Worm (Caenorhabditis elegans) whole organism, L4 larva: ENCODE results near the gene cnt-2.

Experiments
- ama-1 ChIP-seq: fragments of 150-350 bp; optimal IDR thresholded peaks from 2 replicates; lab custom pipeline; 2014; ENCODE audit warnings: inconsistent platforms, mixed read lengths
- ceh-44 ChIP-seq: fragments of 200-800 bp; sonication (Bioruptor generic); IDR thresholded peaks from 2 replicates; pipeline ENCODE4 v1.3.6; 2022; ENCODE audit warnings: missing genetic modification reagents, missing genetic modification characterization, missing compliant biosample characterization
- egl-27 ChIP-seq: sonication (generic microtip); optimal IDR thresholded peaks from 3 replicates; lab custom pipeline; 2017; ENCODE audit warnings: missing biosample characterization, missing genetic modification reagents, missing genetic modification characterization
- lsy-2 ChIP-seq, 2 experiments: fragments of 150-350 bp in 1 of 2; sonication (generic microtip) in 1 of 2; optimal IDR thresholded peaks; 2 replicates each; lab custom pipeline; 2014 to 2017; ENCODE audit warnings: missing biosample characterization in 2 of 2, missing genetic modification characterization in 2 of 2

DNA sequence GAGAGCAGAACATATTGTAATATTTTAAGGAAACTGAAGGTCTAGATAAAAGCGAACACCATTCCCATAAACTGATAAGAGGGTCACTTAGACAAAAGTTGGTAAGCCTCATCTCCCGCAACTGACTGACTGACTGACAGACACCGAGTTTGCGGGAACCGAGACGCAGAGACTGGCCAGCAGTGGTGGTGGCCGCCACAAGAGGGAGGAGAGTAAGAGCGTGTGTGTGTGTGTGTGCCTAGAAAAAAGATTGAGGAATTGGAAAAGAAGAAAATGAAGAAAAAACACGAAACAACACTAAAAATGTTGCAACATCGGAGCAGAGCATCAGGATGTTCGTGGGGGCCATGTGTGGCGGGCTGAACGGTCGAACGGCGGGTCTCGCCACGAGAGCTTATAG, 20.2 kb upstream of the cnt-2 start:
- TF ChIP-seq ceh-44 (no peak), egl-27 (no peak), lsy-2 (tag; optimal IDR thresholded peaks at IDR 0.05; lab: Kevin White, UChicago) (no peak), ama-1 (no peak)
